Worm (Caenorhabditis elegans): ENCODE measurements around the gene daf-2.
A peak's percentile ranks its signal among the peaks of the same experiment; 100 is the strongest.

The daf-2 gene

ce11 chrIII:2976176-2976575 is 64.5 kb downstream of the daf-2 start:
- TF ChIP-seq hlh-17 (GFP tag; optimal IDR thresholded peaks at IDR 0.05; ENCODE audit: borderline replicate concordance), result no peak
- no peak for TF ChIP-seq ceh-90 (tag; optimal IDR thresholded peaks at IDR 0.05)
- no peak for TF ChIP-seq egl-27 (tag; optimal IDR thresholded peaks at IDR 0.05)

- TF ChIP-seq pag-3 (tag; optimal IDR thresholded peaks at IDR 0.05; ENCODE audit: borderline replicate concordance, insufficient read depth) (no peak), nhr-90 (tag; optimal IDR thresholded peaks at IDR 0.05; ENCODE audit: poor library complexity) (no peak), zag-1 (tag; optimal IDR thresholded peaks at IDR 0.05) (no peak), nhr-237 (tag; optimal IDR thresholded peaks at IDR 0.05) (no peak), lin-14 (GFP tag; optimal IDR thresholded peaks at IDR 0.05) (no peak), snu-23 (GFP tag; optimal IDR thresholded peaks at IDR 0.05) (no peak), zip-4 (GFP tag; optimal IDR thresholded peaks at IDR 0.05) (no peak), hlh-4 (tag; optimal IDR thresholded peaks at IDR 0.05) (no peak)
Observed at ce11 chrIII:2975689-2976088, 65.0 kb downstream of the daf-2 start, which contains the start of gene Y55D5A.3. Gene Y55D5A.3, minus strand, starts transcription at chrIII:2975789.

- TF ChIP-seq ztf-11 (tag; optimal IDR thresholded peaks at IDR 0.05), result no peak
- TF ChIP-seq sox-4 (tag; optimal IDR thresholded peaks at IDR 0.05), result no peak
- no peak for TF ChIP-seq ceh-82 (tag; optimal IDR thresholded peaks at IDR 0.05)
- TF ChIP-seq tlp-1 (tag; optimal IDR thresholded peaks at IDR 0.05), result peak; percentile 20
- no peak for TF ChIP-seq lin-13 (GFP tag; optimal IDR thresholded peaks at IDR 0.05)
- no peak for TF ChIP-seq unc-130 (tag; optimal IDR thresholded peaks at IDR 0.05)
- no peak for TF ChIP-seq lin-14 (GFP tag; optimal IDR thresholded peaks at IDR 0.05)
- TF ChIP-seq pax-3 (tag; optimal IDR thresholded peaks at IDR 0.05), result no peak
- TF ChIP-seq ets-5 (GFP tag; IDR thresholded peaks at IDR 0.05), result no peak
- no peak for TF ChIP-seq isw-1 (GFP tag; IDR thresholded peaks at IDR 0.05)
- TF ChIP-seq nhr-71 (tag; optimal IDR thresholded peaks at IDR 0.05), result no peak
- no peak for TF ChIP-seq efl-1 (optimal IDR thresholded peaks at IDR 0.05)
- TF ChIP-seq efl-1 (GFP tag; optimal IDR thresholded peaks at IDR 0.05 in 1 of 2), result peak in 1 of 2 experiments; percentile 43
- no peak for TF ChIP-seq rnt-1 (tag; optimal IDR thresholded peaks at IDR 0.05)
- no peak for TF ChIP-seq fkh-10 (GFP tag; optimal IDR thresholded peaks at IDR 0.05)
- no peak for TF ChIP-seq snu-23 (GFP tag; optimal IDR thresholded peaks at IDR 0.05)
- no peak for TF ChIP-seq lir-3 (tag; optimal IDR thresholded peaks at IDR 0.05; ENCODE audit: poor library complexity)
- no peak for TF ChIP-seq grh-1 (GFP tag; IDR thresholded peaks at IDR 0.05)
- no peak for TF ChIP-seq nhr-28 (tag; optimal IDR thresholded peaks at IDR 0.05)
Observed at ce11 chrIII:2972977-2973376, 67.7 kb downstream of the daf-2 start.

- TF ChIP-seq ztf-4 (tag; optimal IDR thresholded peaks at IDR 0.05) (no peak), dpl-1 (GFP tag; optimal IDR thresholded peaks at IDR 0.05) (peak in 1 of 3 experiments; percentile 44), egl-27 (tag; optimal IDR thresholded peaks at IDR 0.05) (no peak), efl-1 (optimal IDR thresholded peaks at IDR 0.05) (peak in 1 of 2 experiments; percentile 54), efl-1 (GFP tag; optimal IDR thresholded peaks at IDR 0.05 in 1 of 2) (peak; percentile 52 to 62), lin-35 (GFP tag; optimal IDR thresholded peaks at IDR 0.05) (peak in 1 of 2 experiments; percentile 7), sup-37 (GFP tag; optimal IDR thresholded peaks at IDR 0.05) (no peak), ceh-8 (GFP tag; optimal IDR thresholded peaks at IDR 0.05) (no peak), nhr-28 (tag; optimal IDR thresholded peaks at IDR 0.05) (no peak)
Observed at ce11 chrIII:2970251-2970650, 70.4 kb downstream of the daf-2 start.

ce11 chrIII:2966462-2966861 is 74.2 kb downstream of the daf-2 start:
- no peak for TF ChIP-seq Y116A8C.19 (tag; optimal IDR thresholded peaks at IDR 0.05; ENCODE audit: borderline replicate concordance)
- no peak for TF ChIP-seq ets-5 (GFP tag; IDR thresholded peaks at IDR 0.05)
- TF ChIP-seq lin-13 (GFP tag; optimal IDR thresholded peaks at IDR 0.05), result peak; percentile 81
- no peak for TF ChIP-seq unc-62 (GFP tag; optimal IDR thresholded peaks at IDR 0.05)
- peak; percentile 50 for TF ChIP-seq sox-4 (tag; optimal IDR thresholded peaks at IDR 0.05)
- TF ChIP-seq aha-1 (tag; optimal IDR thresholded peaks at IDR 0.05), result no peak
- TF ChIP-seq nhr-12 (tag; optimal IDR thresholded peaks at IDR 0.05), result no peak
- no peak for TF ChIP-seq C34B4.2 (tag; optimal IDR thresholded peaks at IDR 0.05)
- peak; percentile 91 for TF ChIP-seq nhr-19 (GFP tag; conservative IDR thresholded peaks at IDR 0.05)
- peak; percentile 90 for TF ChIP-seq rnt-1 (tag; optimal IDR thresholded peaks at IDR 0.05)
- TF ChIP-seq skn-1 (tag; optimal IDR thresholded peaks at IDR 0.05), result peak; percentile 42
- no peak for TF ChIP-seq unc-30 (tag; optimal IDR thresholded peaks at IDR 0.05)
- no peak for TF ChIP-seq nhr-28 (tag; optimal IDR thresholded peaks at IDR 0.05)
- no peak for TF ChIP-seq hlh-17 (GFP tag; optimal IDR thresholded peaks at IDR 0.05; ENCODE audit: borderline replicate concordance)
- TF ChIP-seq tbx-2 (tag; optimal IDR thresholded peaks at IDR 0.05), result peak; percentile 87
- peak; percentile 85 for TF ChIP-seq nhr-90 (tag; optimal IDR thresholded peaks at IDR 0.05; ENCODE audit: poor library complexity)
- TF ChIP-seq dsc-1 (tag; optimal IDR thresholded peaks at IDR 0.05), result peak; percentile 81
- peak; percentile 89 for TF ChIP-seq nhr-20 (tag; optimal IDR thresholded peaks at IDR 0.05)

Data from whole organism, L1 larva.